Worm (Caenorhabditis elegans) whole organism, mixed stage, embryonic: ENCODE results near the gene alh-3.

Experiments
- ces-1 ChIP-seq: fragments of 150-350 bp; optimal IDR thresholded peaks from 2 replicates; lab custom pipeline; 2014; ENCODE audit warnings: missing biosample characterization, missing genetic modification reagents, missing genetic modification characterization
- elt-3 ChIP-seq: fragments of 150-350 bp; optimal IDR thresholded peaks from 2 replicates; lab custom pipeline; 2014; ENCODE audit warnings: missing biosample characterization, missing genetic modification characterization
- lin-32 ChIP-seq: fragments of 200-800 bp; sonication (Bioruptor generic); optimal IDR thresholded peaks from 2 replicates; lab custom pipeline; 2018; ENCODE audit warnings: mild to moderate bottlenecking, missing genetic modification characterization, missing compliant biosample characterization
- unc-120 ChIP-seq: sonication (generic microtip); optimal IDR thresholded peaks from 2 replicates; lab custom pipeline; 2017; ENCODE audit warnings: missing genetic modification characterization, missing compliant biosample characterization; ENCODE audit not compliant: poor library complexity, severe bottlenecking
- ztf-11 ChIP-seq: fragments of 150-350 bp; optimal IDR thresholded peaks from 2 replicates; lab custom pipeline; 2014; ENCODE audit warnings: missing biosample characterization, missing genetic modification characterization

ce11 chrIV:10979689-10980088 lies 42.7 kb upstream of the alh-3 start:
- TF ChIP-seq ces-1 (GFP tag; lab: Kevin White, UChicago), result no peak
- no peak for TF ChIP-seq ztf-11
- no peak for TF ChIP-seq elt-3 (tag; lab: Kevin White, UChicago)
- no peak for TF ChIP-seq lin-32 (GFP tag; lab: Kevin White, UChicago)
- TF ChIP-seq unc-120 (tag; lab: Kevin White, UChicago), result peak; percentile 19
